Worm (Caenorhabditis elegans) whole organism, L2 larva: ENCODE results near the gene C45H4.14.
"Not testable (repeated sequence)": the region's sequence is repeated elsewhere in the genome, so short reads cannot be mapped to it uniquely, and the experiment has no call there.

ENCODE experiments used
- C34F6.9 ChIP-seq: fragments of 150-350 bp; optimal IDR thresholded peaks from 2 replicates; lab custom pipeline; 2014; ENCODE audit warnings: missing biosample characterization, missing genetic modification characterization
- F13H6.1 ChIP-seq: sonication (generic microtip); optimal IDR thresholded peaks from 2 replicates; lab custom pipeline; 2016; ENCODE audit warnings: missing genetic modification characterization, missing compliant biosample characterization
- R02D3.7 ChIP-seq: fragments of 150-350 bp; optimal IDR thresholded peaks from 2 replicates; lab custom pipeline; 2014; ENCODE audit warnings: missing biosample characterization, missing genetic modification characterization
- Y55F3AM.14 ChIP-seq: fragments of 200-800 bp; sonication (Bioruptor generic); optimal IDR thresholded peaks from 2 replicates; lab custom pipeline; 2018; ENCODE audit warnings: mild to moderate bottlenecking, missing genetic modification characterization, missing compliant biosample characterization
- ZK546.5 ChIP-seq: sonication (generic microtip); optimal IDR thresholded peaks from 2 replicates; lab custom pipeline; 2017; ENCODE audit warnings: missing biosample characterization, missing genetic modification characterization
- alr-1 ChIP-seq: fragments of 150-350 bp; optimal IDR thresholded peaks from 2 replicates; lab custom pipeline; 2014; ENCODE audit warnings: missing biosample characterization, missing genetic modification characterization
- ama-1 ChIP-seq: fragments of 150-350 bp; optimal IDR thresholded peaks from 2 replicates; lab custom pipeline; 2018; ENCODE audit warnings: inconsistent platforms
- blmp-1 ChIP-seq: sonication (generic microtip); optimal IDR thresholded peaks from 2 replicates; lab custom pipeline; 2017; ENCODE audit warnings: missing genetic modification characterization, mild to moderate bottlenecking, missing compliant biosample characterization, antibody characterized with exemption, moderate library complexity; ENCODE audit not compliant: insufficient read depth
- ceh-16 ChIP-seq: fragments of 150-350 bp; optimal IDR thresholded peaks from 2 replicates; lab custom pipeline; 2014; ENCODE audit warnings: missing biosample characterization, missing genetic modification characterization
- crh-2 ChIP-seq: sonication (generic microtip); optimal IDR thresholded peaks from 2 replicates; lab custom pipeline; 2017; ENCODE audit warnings: missing biosample characterization, missing genetic modification characterization
- egl-27 ChIP-seq: sonication (generic microtip); optimal IDR thresholded peaks from 3 replicates; lab custom pipeline; 2017; ENCODE audit warnings: missing biosample characterization, missing genetic modification reagents, missing genetic modification characterization
- elt-1 ChIP-seq: fragments of 150-350 bp; optimal IDR thresholded peaks from 2 replicates; lab custom pipeline; 2014; ENCODE audit warnings: missing biosample characterization, missing genetic modification characterization
- lin-11 ChIP-seq: fragments of 150-350 bp; sonication (generic microtip); optimal IDR thresholded peaks from 2 replicates; lab custom pipeline; 2014; ENCODE audit warnings: missing biosample characterization, missing genetic modification characterization, inconsistent platforms, mixed read lengths
- mab-5 ChIP-seq: fragments of 150-350 bp; optimal IDR thresholded peaks from 2 replicates; lab custom pipeline; 2014; ENCODE audit warnings: missing biosample characterization, missing genetic modification characterization
- mbf-1 ChIP-seq: sonication (generic microtip); optimal IDR thresholded peaks from 2 replicates; lab custom pipeline; 2017; ENCODE audit warnings: missing biosample characterization, missing genetic modification characterization
- mdl-1 ChIP-seq, 2 experiments: fragments of 150-350 bp in 1 of 2; sonication (generic microtip) in 1 of 2; optimal IDR thresholded peaks; 2 replicates each; lab custom pipeline; 2017; ENCODE audit warnings: missing biosample characterization in 2 of 2, missing genetic modification characterization in 2 of 2
- nhr-11 ChIP-seq: fragments of 150-350 bp; optimal IDR thresholded peaks from 2 replicates; lab custom pipeline; 2014; ENCODE audit warnings: missing biosample characterization, missing genetic modification characterization
- nhr-129 ChIP-seq: fragments of 150-350 bp; optimal IDR thresholded peaks from 2 replicates; lab custom pipeline; 2014; ENCODE audit warnings: missing biosample characterization, missing genetic modification characterization
- nhr-21 ChIP-seq: fragments of 150-350 bp; optimal IDR thresholded peaks from 2 replicates; lab custom pipeline; 2014; ENCODE audit warnings: missing biosample characterization, missing genetic modification characterization
- nhr-237 ChIP-seq: fragments of 150-350 bp; optimal IDR thresholded peaks from 2 replicates; lab custom pipeline; 2014; ENCODE audit warnings: missing biosample characterization, missing genetic modification characterization
- nhr-25 ChIP-seq: fragments of 150-350 bp; sonication (generic microtip); optimal IDR thresholded peaks from 3 replicates; lab custom pipeline; 2014; ENCODE audit warnings: missing biosample characterization, missing genetic modification characterization
- nhr-77 ChIP-seq: fragments of 150-350 bp; optimal IDR thresholded peaks from 2 replicates; lab custom pipeline; 2014; ENCODE audit warnings: missing biosample characterization, missing genetic modification characterization
- peb-1 ChIP-seq: fragments of 150-350 bp; optimal IDR thresholded peaks from 2 replicates; lab custom pipeline; 2014; ENCODE audit warnings: missing biosample characterization, missing genetic modification characterization
- sem-4 ChIP-seq: fragments of 150-350 bp; optimal IDR thresholded peaks from 2 replicates; lab custom pipeline; 2014; ENCODE audit warnings: missing biosample characterization, missing genetic modification reagents, missing genetic modification characterization
- skn-1 ChIP-seq: sonication (generic microtip); optimal IDR thresholded peaks from 2 replicates; lab custom pipeline; 2017; ENCODE audit warnings: missing biosample characterization, missing genetic modification characterization
- sma-3 ChIP-seq: sonication (generic microtip); optimal IDR thresholded peaks from 2 replicates; lab custom pipeline; 2016; ENCODE audit warnings: missing genetic modification reagents, missing genetic modification characterization, missing compliant biosample characterization
- sma-9 ChIP-seq, 2 experiments: fragments of 150-350 bp in 1 of 2; sonication (generic microtip) in 1 of 2; optimal IDR thresholded peaks; 2 replicates each; lab custom pipeline; 2014 to 2016; ENCODE audit warnings: missing genetic modification characterization in 2 of 2, mild to moderate bottlenecking in 1 of 2, missing biosample characterization in 1 of 2, missing compliant biosample characterization in 1 of 2, missing genetic modification reagents in 1 of 2, moderate library complexity in 1 of 2
- snpc-4 ChIP-seq: fragments of 150-350 bp; optimal IDR thresholded peaks from 2 replicates; lab custom pipeline; 2014; ENCODE audit warnings: missing biosample characterization, missing genetic modification characterization
- unc-55 ChIP-seq: fragments of 150-350 bp; sonication (generic microtip); optimal IDR thresholded peaks from 3 replicates; lab custom pipeline; 2014; ENCODE audit warnings: missing biosample characterization, missing genetic modification reagents, missing genetic modification characterization
- unc-62 ChIP-seq: fragments of 150-350 bp; optimal IDR thresholded peaks from 2 replicates; lab custom pipeline; 2014; ENCODE audit warnings: missing biosample characterization, missing genetic modification reagents, missing genetic modification characterization
- zag-1 ChIP-seq: fragments of 150-350 bp; optimal IDR thresholded peaks from 2 replicates; lab custom pipeline; 2014; ENCODE audit warnings: missing biosample characterization, missing genetic modification characterization
- ztf-4 ChIP-seq: fragments of 150-350 bp; optimal IDR thresholded peaks from 2 replicates; lab custom pipeline; 2014; ENCODE audit warnings: missing biosample characterization, missing genetic modification characterization

C45H4.14 gene

ce11 chrV:2149432-2149831, 9.8 kb downstream of the C45H4.14 start, which contains the start of gene C45H4.21:
TSS of gene C45H4.21 (minus strand) at chrV:2149532.
- TF ChIP-seq crh-2 (no peak), sem-4 (tag; lab: Kevin White, UChicago) (no peak), ama-1 (no peak), ZK546.5 (tag; lab: Kevin White, UChicago) (no peak), Y55F3AM.14 (no peak), alr-1 (tag; lab: Kevin White, UChicago) (no peak), nhr-77 (no peak)

- TF ChIP-seq crh-2 (no peak), sma-3 (GFP tag; lab: Kevin White, UChicago) (no peak), peb-1 (no peak), unc-55 (GFP tag; lab: Kevin White, UChicago) (no peak), sma-9 (GFP tag; optimal IDR thresholded peaks at IDR 0.05; lab: Kevin White, UChicago) (no peak), sma-9 (tag; optimal IDR thresholded peaks at IDR 0.05; lab: Kevin White, UChicago) (no peak), snpc-4 (tag; lab: Kevin White, UChicago) (no peak), egl-27 (tag; lab: Kevin White, UChicago) (no peak), skn-1 (no peak), nhr-11 (tag; lab: Kevin White, UChicago) (no peak), ceh-16 (no peak), C34F6.9 (tag; lab: Kevin White, UChicago) (no peak)
Observed at ce11 chrV:2146795-2147194, 12.4 kb downstream of the C45H4.14 start, which contains the start of gene srbc-20. TSS of gene srbc-20 (plus strand) at chrV:2147095.

ce11 chrV:2146044-2146443, 13.2 kb downstream of the C45H4.14 start, which contains the start of gene str-52:
TSS of gene str-52 (minus strand) at chrV:2146144.
- TF ChIP-seq R02D3.7 (tag; lab: Kevin White, UChicago) (no peak), unc-62 (GFP tag; lab: Kevin White, UChicago) (no peak), lin-11 (tag; lab: Kevin White, UChicago) (no peak), ama-1 (no peak), sem-4 (tag; lab: Kevin White, UChicago) (no peak), F13H6.1 (tag; lab: Kevin White, UChicago) (no peak), nhr-11 (tag; lab: Kevin White, UChicago) (no peak), blmp-1 (tag; lab: Kevin White, UChicago) (no peak), nhr-21 (tag; lab: Kevin White, UChicago) (no peak), elt-1 (tag; lab: Kevin White, UChicago) (no peak)

DNA sequence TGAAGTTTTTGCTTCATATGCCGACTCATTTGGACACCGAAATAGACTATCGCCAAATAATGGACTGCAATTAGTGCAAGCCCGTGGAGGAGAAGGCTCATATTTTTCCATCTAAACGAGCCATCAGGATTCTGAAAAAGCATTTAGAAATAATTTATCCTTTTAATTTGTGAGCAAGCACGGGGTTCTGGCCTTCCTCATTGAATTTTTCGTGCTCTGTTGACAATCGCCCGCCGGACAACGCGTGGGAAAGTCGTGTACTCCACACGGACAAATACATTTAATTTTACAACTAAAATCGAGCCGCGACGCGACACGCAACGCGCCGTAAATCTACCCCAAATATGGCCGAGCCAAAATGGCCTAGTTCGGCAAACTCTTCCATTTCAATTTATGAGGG, 14.8 kb downstream of the C45H4.14 start, which contains the start of gene F22F7.12:
F22F7.12 (minus strand) TSS at position 101 of the 400 bp plus-strand sequence.
- not testable (repeated sequence) for TF ChIP-seq peb-1; mbf-1; F13H6.1 (tag; lab: Kevin White, UChicago)

ce11 chrV:2139918-2140317, 19.3 kb downstream of the C45H4.14 start, which contains the start of gene F22F7.7:
TSS of gene F22F7.7 (minus strand) at chrV:2140042.
- TF ChIP-seq unc-55 (GFP tag; lab: Kevin White, UChicago) (no peak), ceh-16 (no peak), ztf-4 (tag; lab: Kevin White, UChicago) (no peak), nhr-77 (no peak), nhr-25 (no peak), zag-1 (no peak), Y55F3AM.14 (no peak), mab-5 (tag; lab: Kevin White, UChicago) (no peak), nhr-237 (tag; lab: Kevin White, UChicago) (no peak)

DNA sequence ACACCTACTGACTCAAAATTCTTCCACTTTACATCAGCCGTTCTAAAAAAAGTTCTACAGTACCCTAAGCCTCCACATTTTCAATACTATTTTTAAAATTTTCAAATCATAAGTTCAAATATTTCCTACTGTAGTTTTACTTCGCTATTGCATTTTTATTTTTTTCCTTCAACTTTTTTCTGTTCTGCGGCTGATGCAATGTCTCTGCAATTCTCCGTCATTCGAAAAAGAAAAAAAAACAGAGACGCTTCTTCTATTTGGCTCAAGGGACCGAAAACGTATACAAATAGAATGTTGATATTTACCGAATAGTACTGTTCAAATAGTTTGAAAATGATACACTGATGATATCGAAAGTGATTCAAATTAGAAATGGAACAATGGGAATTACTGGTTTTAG, 20.9 kb downstream of the C45H4.14 start:
- TF ChIP-seq mdl-1 (tag; optimal IDR thresholded peaks at IDR 0.05; lab: Kevin White, UChicago) (no peak), blmp-1 (tag; lab: Kevin White, UChicago) (no peak), egl-27 (tag; lab: Kevin White, UChicago) (no peak), nhr-129 (tag; lab: Kevin White, UChicago) (peak; percentile 98)
